Worm (Caenorhabditis elegans): Measurements from ENCODE around the gene C34F11.8.

- no peak for TF ChIP-seq pqm-1 (tag; optimal IDR thresholded peaks at IDR 0.05)
- TF ChIP-seq tbx-7 (tag; optimal IDR thresholded peaks at IDR 0.05) = no peak
- TF ChIP-seq F13H6.1 (tag; optimal IDR thresholded peaks at IDR 0.05) = no peak
- TF ChIP-seq ama-1 (optimal IDR thresholded peaks at IDR 0.05) = no peak
- no peak for TF ChIP-seq nfya-1 (tag; optimal IDR thresholded peaks at IDR 0.05)
- no peak for TF ChIP-seq ceh-22 (tag; optimal IDR thresholded peaks at IDR 0.05)
- TF ChIP-seq pag-3 (tag; optimal IDR thresholded peaks at IDR 0.05; ENCODE audit: borderline replicate concordance) = no peak
- no peak for TF ChIP-seq fkh-10 (GFP tag; optimal IDR thresholded peaks at IDR 0.05)
- TF ChIP-seq ztf-16 (tag; optimal IDR thresholded peaks at IDR 0.05) = no peak
- no peak for TF ChIP-seq pat-9 (tag; optimal IDR thresholded peaks at IDR 0.05)
Observed at ce11 chrII:5211970-5212369, 1.2 kb upstream of the C34F11.8 start, which contains the start of gene C34F11.2.

All from whole organism, late embryonic.